Fruit fly (Drosophila melanogaster) ovary, adult (tissue): ENCODE results near the gene CCT7.

Experiments
- CG17801 ChIP-seq: fragments of 200-800 bp; optimal IDR thresholded peaks from 2 replicates; lab custom pipeline; 2019; ENCODE audit warnings: missing biosample characterization, mild to moderate bottlenecking, missing genetic modification characterization, moderate library complexity; ENCODE audit not compliant: partially characterized antibody

Gene CCT7

dm6 chr3R:8815074-8815473 is 13.7 kb downstream of the CCT7 start:
- no peak for TF ChIP-seq CG17801 (GFP tag; lab: Kevin White, UChicago)

- TF ChIP-seq CG17801 (GFP tag; lab: Kevin White, UChicago) = no peak
These were observed 16.9 kb downstream of the CCT7 start for dm6 chr3R:8818239-8818638.

dm6 chr3R:8819551-8820057 is 18.2 kb downstream of the CCT7 start:
- TF ChIP-seq CG17801 (GFP tag; lab: Kevin White, UChicago) = no peak

dm6 chr3R:8820428-8820912 is 19.1 kb downstream of the CCT7 start, which contains the start of gene aqz:
TSS of gene aqz (minus strand) at chr3R:8820682.
- TF ChIP-seq CG17801 (GFP tag; lab: Kevin White, UChicago) = peak; percentile 67

- no peak for TF ChIP-seq CG17801 (GFP tag; lab: Kevin White, UChicago)
These were observed 20.3 kb downstream of the CCT7 start, which contains the start of gene CG8369 for dm6 chr3R:8821623-8822022. TSS of gene CG8369 (plus strand) at chr3R:8822008.

- TF ChIP-seq CG17801 (GFP tag; lab: Kevin White, UChicago) = no peak
These were observed 21.6 kb downstream of the CCT7 start for dm6 chr3R:8822919-8823318.

- peak; percentile 73 for TF ChIP-seq CG17801 (GFP tag; lab: Kevin White, UChicago)
These were observed 22.6 kb downstream of the CCT7 start, which contains the start of the genes IscU and CG8379 for dm6 chr3R:8823761-8824499. TSS of gene IscU (minus strand) at chr3R:8824177. TSS of gene CG8379 (plus strand) at chr3R:8824411.

dm6 chr3R:8841038-8841437 is 39.7 kb downstream of the CCT7 start:
- TF ChIP-seq CG17801 (GFP tag; lab: Kevin White, UChicago) = no peak

dm6 chr3R:8841533-8841932 is 40.2 kb downstream of the CCT7 start:
- TF ChIP-seq CG17801 (GFP tag; lab: Kevin White, UChicago) = no peak

- TF ChIP-seq CG17801 (GFP tag; lab: Kevin White, UChicago) = no peak
These were observed 42.7 kb downstream of the CCT7 start for dm6 chr3R:8843942-8844637.

- TF ChIP-seq CG17801 (GFP tag; lab: Kevin White, UChicago) = no peak
These were observed 43.6 kb downstream of the CCT7 start for dm6 chr3R:8844955-8845354.

dm6 chr3R:8846154-8846648 is 44.8 kb downstream of the CCT7 start:
- TF ChIP-seq CG17801 (GFP tag; lab: Kevin White, UChicago) = peak; percentile 30

dm6 chr3R:8847096-8847639 is 45.8 kb downstream of the CCT7 start:
- TF ChIP-seq CG17801 (GFP tag; lab: Kevin White, UChicago) = peak; percentile 43

dm6 chr3R:8848190-8848589 is 46.8 kb downstream of the CCT7 start:
- no peak for TF ChIP-seq CG17801 (GFP tag; lab: Kevin White, UChicago)
